Worm (Caenorhabditis elegans) whole organism, L1 larva: ENCODE results near the gene T21E8.7.

Source experiments
- ama-1 ChIP-seq: fragments of 150-350 bp; optimal IDR thresholded peaks from 2 replicates; lab custom pipeline; 2014
- ceh-8 ChIP-seq: fragments of 200-800 bp; sonication (Bioruptor generic); optimal IDR thresholded peaks from 2 replicates; lab custom pipeline; 2018; ENCODE audit warnings: mild to moderate bottlenecking, missing genetic modification characterization, moderate library complexity, missing compliant biosample characterization
- ceh-82 ChIP-seq, 3 experiments: fragments of 150-350 bp in 1 of 3; sonication (generic microtip) in 2 of 3; optimal IDR thresholded peaks; 2 replicates each; lab custom pipeline; 2014 to 2017; ENCODE audit warnings: missing biosample characterization in 3 of 3, missing genetic modification characterization in 3 of 3
- elt-3 ChIP-seq, 6 experiments: fragments of 150-350 bp in 1 of 6; sonication (generic microtip); optimal IDR thresholded peaks; 2 replicates each; lab custom pipeline; 2017 to 2018; ENCODE audit warnings: missing biosample characterization in 6 of 6, missing genetic modification characterization in 6 of 6, inconsistent platforms in 1 of 6
- hlh-4 ChIP-seq: sonication (generic microtip); optimal IDR thresholded peaks from 2 replicates; lab custom pipeline; 2016; ENCODE audit warnings: mild to moderate bottlenecking, missing genetic modification characterization, missing compliant biosample characterization
- mdl-1 ChIP-seq, 2 experiments: fragments of 150-350 bp; optimal IDR thresholded peaks; 2 replicates each; lab custom pipeline; 2014 to 2017; ENCODE audit warnings: missing biosample characterization in 2 of 2, missing genetic modification characterization in 2 of 2, inconsistent platforms in 1 of 2
- nhr-11 ChIP-seq: fragments of 150-350 bp; optimal IDR thresholded peaks from 2 replicates; lab custom pipeline; 2014; ENCODE audit warnings: missing biosample characterization, missing genetic modification characterization
- nhr-12 ChIP-seq: sonication (generic microtip); optimal IDR thresholded peaks from 2 replicates; lab custom pipeline; 2017; ENCODE audit warnings: missing biosample characterization, missing genetic modification characterization
- nhr-77 ChIP-seq: fragments of 150-350 bp; optimal IDR thresholded peaks from 2 replicates; lab custom pipeline; 2014; ENCODE audit warnings: missing biosample characterization, missing genetic modification characterization
- skn-1 ChIP-seq: fragments of 150-350 bp; optimal IDR thresholded peaks from 2 replicates; lab custom pipeline; 2014; ENCODE audit warnings: missing biosample characterization, missing genetic modification characterization
- snpc-4 ChIP-seq: fragments of 150-350 bp; optimal IDR thresholded peaks from 2 replicates; lab custom pipeline; 2014; ENCODE audit warnings: missing biosample characterization, missing genetic modification characterization
- tbx-2 ChIP-seq: sonication (generic microtip); optimal IDR thresholded peaks from 2 replicates; lab custom pipeline; 2016; ENCODE audit warnings: missing genetic modification characterization, missing compliant biosample characterization
- unc-62 ChIP-seq: fragments of 150-350 bp; optimal IDR thresholded peaks from 2 replicates; lab custom pipeline; 2014; ENCODE audit warnings: missing biosample characterization, missing genetic modification reagents, missing genetic modification characterization
- ztf-4 ChIP-seq: fragments of 150-350 bp; optimal IDR thresholded peaks from 2 replicates; lab custom pipeline; 2014; ENCODE audit warnings: missing biosample characterization, missing genetic modification characterization

- TF ChIP-seq nhr-12 (tag; lab: Kevin White, UChicago): no peak
- no peak for TF ChIP-seq ztf-4 (tag; lab: Kevin White, UChicago)
- TF ChIP-seq ama-1 (lab: Kevin White, UChicago): no peak
- TF ChIP-seq nhr-11: no peak
- no peak for TF ChIP-seq ceh-82 (tag; optimal IDR thresholded peaks at IDR 0.05; lab: Kevin White, UChicago)
- no peak for TF ChIP-seq nhr-77 (tag; lab: Kevin White, UChicago)
- TF ChIP-seq elt-3 (tag; optimal IDR thresholded peaks at IDR 0.05; lab: Kevin White, UChicago): no peak
- no peak for TF ChIP-seq ceh-8 (GFP tag; lab: Kevin White, UChicago)
- TF ChIP-seq unc-62 (GFP tag; lab: Kevin White, UChicago): no peak
- TF ChIP-seq hlh-4 (tag; lab: Kevin White, UChicago): no peak
- TF ChIP-seq mdl-1 (tag; optimal IDR thresholded peaks at IDR 0.05; lab: Kevin White, UChicago): no peak
- no peak for TF ChIP-seq tbx-2 (tag; lab: Kevin White, UChicago)
- no peak for TF ChIP-seq snpc-4 (tag; lab: Kevin White, UChicago)
- no peak for TF ChIP-seq skn-1 (tag; lab: Kevin White, UChicago)
Observed at ce11 chrX:10928948-10929563, 45.8 kb downstream of the T21E8.7 start, which contains the start of gene dgn-1.
